Worm (Caenorhabditis elegans): ENCODE results near the gene C03C10.5.

DNA sequence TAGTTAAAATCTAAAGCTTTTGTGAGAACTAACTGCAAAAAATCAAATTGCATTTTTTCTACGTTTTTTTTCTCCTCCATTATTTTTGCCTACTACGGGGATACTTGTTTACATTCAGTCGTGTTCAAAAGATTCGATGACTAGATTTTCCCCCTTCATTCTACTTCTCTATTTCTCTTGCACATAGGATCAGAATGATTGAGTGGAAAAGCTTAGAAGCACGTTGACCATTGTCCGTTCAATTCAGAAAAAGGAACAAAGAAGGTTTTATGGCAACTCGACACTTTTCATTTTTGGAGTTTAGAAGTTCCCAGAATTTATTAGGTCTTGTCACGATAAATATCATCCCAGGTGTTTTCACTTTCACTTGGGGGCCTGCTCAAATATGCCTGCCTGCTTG, 45.3 kb upstream of the C03C10.5 start:
- no peak for TF ChIP-seq klf-2 (GFP tag; conservative IDR thresholded peaks at IDR 0.05)
- no peak for TF ChIP-seq med-1 (GFP tag; optimal IDR thresholded peaks at IDR 0.05; ENCODE audit: insufficient read depth)
- no peak for TF ChIP-seq ztf-29 (GFP tag; IDR thresholded peaks at IDR 0.05)
- no peak for TF ChIP-seq flt-1 (GFP tag; IDR thresholded peaks at IDR 0.05)
